Fruit fly (Drosophila melanogaster): ENCODE measurements around the gene CG42693.

CG42693 gene

DNA sequence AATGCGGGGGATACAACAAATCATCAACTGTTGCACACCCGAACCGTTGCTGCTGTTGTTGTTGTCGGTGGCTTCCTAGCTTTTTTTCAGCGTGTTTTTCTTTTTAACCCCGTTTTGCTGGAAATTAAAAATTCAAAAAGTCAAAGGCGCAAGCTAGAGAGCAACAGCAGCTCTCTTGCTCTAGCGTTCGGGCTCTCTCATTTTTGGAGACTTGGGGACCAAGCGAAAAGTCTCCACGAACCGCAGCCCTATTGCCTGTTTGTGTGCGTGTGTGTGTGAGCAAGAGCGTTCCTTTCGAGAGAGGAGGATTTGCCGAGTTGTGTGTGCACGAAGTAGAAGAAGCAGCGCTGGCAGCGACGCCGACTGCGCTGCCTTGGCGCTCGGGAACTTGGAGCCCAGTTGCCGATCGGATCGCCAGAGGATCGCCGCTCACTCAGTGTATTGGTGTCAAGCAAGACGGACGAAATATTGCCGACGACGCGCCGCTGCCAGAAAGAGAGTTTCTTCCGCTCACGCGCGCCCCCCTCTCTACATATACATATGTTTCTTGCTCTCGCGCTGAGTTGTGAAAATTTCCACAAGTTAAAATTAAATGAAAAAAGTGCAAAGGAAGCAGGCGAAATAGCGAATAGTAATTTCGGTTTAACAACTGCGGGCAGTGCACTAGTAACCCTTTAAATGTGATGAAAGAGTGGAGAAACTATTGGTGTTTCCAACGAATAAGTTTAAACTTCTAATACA is 16.6 kb upstream of the CG42693 start:
- no peak for TF ChIP-seq noc (tag; optimal IDR thresholded peaks at IDR 0.05)

- TF ChIP-seq noc (tag; optimal IDR thresholded peaks at IDR 0.05) = no peak
Measured at dm6 chr3R:31724136-31724535, 16.0 kb upstream of the CG42693 start.

DNA sequence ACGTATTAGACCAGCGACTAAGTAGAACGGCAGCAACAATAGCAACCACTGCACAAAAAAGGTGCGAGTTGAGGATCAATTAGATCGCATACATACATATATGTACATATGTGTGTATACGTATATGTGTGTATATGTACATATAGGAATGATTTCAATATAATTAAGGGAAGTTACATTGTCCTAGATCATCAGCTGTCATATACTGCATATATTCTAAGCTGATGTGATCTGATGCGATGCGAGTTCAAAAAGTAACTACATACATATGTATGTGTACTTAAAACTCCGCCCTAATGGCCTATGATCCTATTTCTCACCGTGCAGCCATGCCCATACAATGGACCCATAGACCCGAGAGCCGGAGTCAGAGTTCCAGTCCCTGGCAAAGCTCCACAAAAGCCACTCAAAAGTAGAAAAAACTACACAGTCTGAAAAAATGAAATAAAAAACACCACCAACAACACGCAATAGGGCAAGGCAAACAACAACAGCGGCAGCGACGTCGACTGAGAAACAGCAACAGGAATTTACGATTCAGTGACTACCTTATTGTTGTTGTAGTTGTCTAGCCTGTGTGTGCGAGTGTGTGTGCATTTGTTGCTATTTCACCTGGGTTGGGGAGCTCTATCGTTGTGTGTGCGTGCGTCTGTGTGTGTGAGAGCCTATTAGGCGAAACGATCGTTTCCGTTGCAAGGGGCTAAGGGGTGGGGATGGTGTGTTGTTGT is 15.2 kb upstream of the CG42693 start:
- TF ChIP-seq noc (tag; optimal IDR thresholded peaks at IDR 0.05) = no peak

DNA sequence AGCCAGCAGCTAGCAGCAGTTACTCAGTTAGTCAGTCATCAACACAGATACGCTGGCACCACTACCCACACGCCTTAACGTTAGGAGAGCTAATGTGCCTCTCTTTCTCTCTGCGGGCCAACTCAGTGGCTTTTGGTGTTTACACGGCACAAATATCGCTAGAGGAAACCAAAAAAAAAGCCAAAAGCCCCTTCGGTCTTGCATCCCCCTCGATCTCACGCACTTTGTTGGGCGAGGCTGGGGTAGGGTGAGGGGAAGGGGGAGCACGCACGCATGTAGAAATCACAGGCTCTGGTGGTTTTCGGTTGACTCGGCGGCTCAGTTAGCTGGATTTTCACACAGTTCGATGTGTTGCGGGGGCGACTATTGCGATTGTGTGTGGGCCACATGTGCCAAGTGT is 13.8 kb upstream of the CG42693 start:
- no peak for TF ChIP-seq noc (tag; optimal IDR thresholded peaks at IDR 0.05)

DNA sequence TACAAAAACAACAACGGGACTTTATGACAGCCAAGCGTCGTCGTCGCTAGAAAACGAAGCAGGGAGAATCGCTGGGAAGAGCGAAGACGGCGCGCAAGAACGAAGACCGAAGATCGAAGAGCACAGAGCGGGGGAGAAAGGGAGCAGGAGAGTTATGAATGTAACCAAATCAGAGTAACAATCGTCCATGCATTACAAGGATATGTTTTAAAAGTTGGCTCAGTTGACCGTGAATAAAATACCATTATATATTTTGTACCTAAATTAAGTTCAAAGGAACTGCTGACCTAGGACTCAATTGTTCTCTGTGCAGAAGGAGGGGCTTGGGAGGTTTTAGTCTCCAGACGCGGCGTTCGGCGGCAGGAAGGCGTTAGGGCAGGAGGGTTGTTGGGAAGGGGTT is 13.3 kb upstream of the CG42693 start:
- peak; percentile 5 for TF ChIP-seq noc (tag; optimal IDR thresholded peaks at IDR 0.05)

DNA sequence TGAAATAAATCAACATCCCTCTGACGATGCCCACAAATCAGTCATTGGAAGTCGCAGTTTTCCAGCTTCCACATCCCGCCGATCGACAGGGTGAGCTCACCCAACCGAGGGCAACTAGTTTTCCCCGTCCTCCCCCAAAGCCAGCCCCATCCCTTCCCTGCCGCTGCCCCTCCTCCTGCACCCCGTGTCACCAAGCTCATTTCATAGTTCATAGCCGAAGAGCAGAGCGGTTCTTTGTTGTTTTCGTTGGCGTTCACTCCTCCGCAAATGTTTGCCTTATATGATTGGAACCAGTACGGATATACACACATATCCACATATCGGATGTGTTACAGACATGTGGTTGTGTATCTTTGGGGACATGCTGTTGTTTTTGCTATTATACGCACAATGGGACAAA is 12.0 kb upstream of the CG42693 start:
- no peak for TF ChIP-seq noc (tag; optimal IDR thresholded peaks at IDR 0.05)

- TF ChIP-seq noc (tag; optimal IDR thresholded peaks at IDR 0.05) = no peak
Measured at dm6 chr3R:31719497-31719896, 11.4 kb upstream of the CG42693 start.

DNA sequence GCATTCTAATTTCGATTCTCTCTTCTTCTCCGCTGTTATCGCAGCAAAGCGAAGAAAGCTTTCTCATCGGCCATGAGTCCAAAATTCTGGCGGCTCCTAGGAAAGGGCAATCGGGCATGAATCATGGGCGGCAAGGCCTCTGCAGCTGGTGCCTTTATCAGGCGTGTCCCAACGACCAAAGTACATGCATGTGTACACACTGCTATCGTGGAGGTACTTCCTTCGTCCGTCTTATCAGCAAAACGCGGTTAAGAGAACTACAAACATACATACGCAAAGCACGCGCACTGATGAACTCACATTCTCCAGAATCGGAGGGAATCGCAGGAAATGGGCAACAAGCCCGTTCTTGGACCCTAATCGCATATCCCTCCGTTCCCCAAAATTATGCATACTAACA is 10.8 kb upstream of the CG42693 start:
- no peak for TF ChIP-seq noc (tag; optimal IDR thresholded peaks at IDR 0.05)

DNA sequence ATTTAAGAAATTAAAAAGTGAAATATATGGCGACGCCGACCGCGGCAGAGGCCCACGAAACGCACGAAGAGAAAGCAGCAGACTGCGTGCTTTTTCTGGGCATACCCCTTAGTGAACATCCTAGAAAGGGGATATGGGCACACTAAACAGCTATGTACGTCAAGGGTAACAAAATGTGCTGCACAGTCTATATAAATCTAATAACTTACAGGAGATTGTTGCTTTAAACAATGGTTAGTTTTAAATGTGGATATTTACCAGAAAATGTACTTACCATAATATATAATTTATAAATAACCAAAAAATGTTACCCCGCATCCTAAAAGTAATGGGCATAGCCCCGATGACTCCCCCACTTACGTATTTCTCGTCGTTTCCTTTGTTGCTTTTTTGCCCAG is 10.0 kb upstream of the CG42693 start:
- TF ChIP-seq noc (tag; optimal IDR thresholded peaks at IDR 0.05) = no peak

dm6 chr3R:31717299-31718167 is 9.4 kb upstream of the CG42693 start:
- TF ChIP-seq noc (tag; optimal IDR thresholded peaks at IDR 0.05) = peak; percentile 10

DNA sequence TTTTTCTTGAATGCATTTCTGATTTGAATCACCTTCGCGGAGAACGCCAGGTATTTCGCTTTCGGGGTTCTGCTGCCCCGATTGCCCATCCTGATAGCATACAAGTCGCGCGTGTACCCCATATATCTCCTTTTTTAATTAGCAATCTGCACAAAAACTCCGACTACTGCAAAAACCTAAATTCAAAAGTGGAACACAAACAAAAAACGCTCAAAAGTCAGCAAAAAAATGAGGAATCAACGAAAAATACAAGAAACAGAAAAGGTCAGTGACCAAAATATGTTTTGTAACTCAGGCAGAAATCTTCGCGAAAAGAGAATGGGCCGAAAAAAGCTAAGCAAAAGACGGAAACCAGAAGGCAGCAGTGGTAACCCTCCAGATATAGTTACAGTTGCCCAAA is 8.1 kb upstream of the CG42693 start:
- TF ChIP-seq noc (tag; optimal IDR thresholded peaks at IDR 0.05) = no peak

DNA sequence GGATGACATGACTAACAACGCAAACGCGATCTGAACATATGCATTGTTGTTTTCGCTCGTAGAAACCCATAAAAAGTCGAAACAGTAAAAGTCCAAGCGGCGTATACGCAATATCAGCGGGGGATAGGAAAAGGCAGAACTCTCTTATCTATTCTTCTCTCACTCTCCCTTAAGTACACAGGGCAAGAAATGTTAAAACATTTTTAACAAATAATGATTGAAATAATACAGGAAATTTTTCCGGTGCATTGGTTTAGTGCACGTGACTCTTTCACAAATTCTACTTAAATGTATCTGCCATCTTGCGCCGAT is 7.5 kb upstream of the CG42693 start:
- no peak for TF ChIP-seq noc (tag; optimal IDR thresholded peaks at IDR 0.05)

- peak; percentile 11 for TF ChIP-seq noc (tag; optimal IDR thresholded peaks at IDR 0.05)
Measured at dm6 chr3R:31714876-31715712, 7.0 kb upstream of the CG42693 start.

- no peak for TF ChIP-seq noc (tag; optimal IDR thresholded peaks at IDR 0.05)
Measured at dm6 chr3R:31713306-31714123, 5.4 kb upstream of the CG42693 start, which contains the start of gene ttk. Gene ttk, plus strand, starts transcription at chr3R:31713867.

- no peak for TF ChIP-seq noc (tag; optimal IDR thresholded peaks at IDR 0.05)
Measured at dm6 chr3R:31712585-31712984, 4.4 kb upstream of the CG42693 start.

All from whole organism, larva.